Worm (Caenorhabditis elegans) whole organism, L1 larva: ENCODE measurements around the gene C16A11.5.

Experiments
- egl-27 ChIP-seq, 2 experiments: fragments of 150-350 bp in 1 of 2; sonication (generic microtip); optimal IDR thresholded peaks; 3 replicates each; lab custom pipeline; 2017 to 2018; ENCODE audit warnings: missing biosample characterization in 2 of 2, missing genetic modification characterization in 2 of 2, missing genetic modification reagents in 2 of 2
- grh-1 ChIP-seq: fragments of 200-800 bp; sonication (Bioruptor generic); IDR thresholded peaks from 2 replicates; pipeline ENCODE4 v1.3.6; 2022; ENCODE audit warnings: missing genetic modification reagents, missing genetic modification characterization, missing compliant biosample characterization
- lin-13 ChIP-seq: fragments of 150-350 bp; optimal IDR thresholded peaks from 2 replicates; lab custom pipeline; 2014; ENCODE audit warnings: missing biosample characterization, missing genetic modification reagents, missing genetic modification characterization
- lir-3 ChIP-seq: sonication (generic microtip); optimal IDR thresholded peaks from 2 replicates; lab custom pipeline; 2016; ENCODE audit warnings: mild to moderate bottlenecking, missing genetic modification characterization, moderate library complexity, missing compliant biosample characterization; ENCODE audit not compliant: poor library complexity
- nhr-11 ChIP-seq: fragments of 150-350 bp; optimal IDR thresholded peaks from 2 replicates; lab custom pipeline; 2014; ENCODE audit warnings: missing biosample characterization, missing genetic modification characterization
- nhr-12 ChIP-seq: sonication (generic microtip); optimal IDR thresholded peaks from 2 replicates; lab custom pipeline; 2017; ENCODE audit warnings: missing biosample characterization, missing genetic modification characterization
- nhr-47 ChIP-seq: sonication (generic microtip); optimal IDR thresholded peaks from 2 replicates; lab custom pipeline; 2016; ENCODE audit warnings: mild to moderate bottlenecking, missing genetic modification characterization, moderate library complexity, missing compliant biosample characterization
- nhr-71 ChIP-seq: sonication (generic microtip); optimal IDR thresholded peaks from 2 replicates; lab custom pipeline; 2016; ENCODE audit warnings: mild to moderate bottlenecking, missing genetic modification characterization, moderate library complexity, missing compliant biosample characterization
- nhr-76 ChIP-seq: sonication (generic microtip); optimal IDR thresholded peaks from 2 replicates; lab custom pipeline; 2017; ENCODE audit warnings: missing biosample characterization, missing genetic modification characterization
- sptf-1 ChIP-seq: fragments of 150-350 bp; optimal IDR thresholded peaks from 2 replicates; lab custom pipeline; 2014; ENCODE audit warnings: missing biosample characterization, missing genetic modification characterization
- unc-62 ChIP-seq: fragments of 150-350 bp; optimal IDR thresholded peaks from 2 replicates; lab custom pipeline; 2014; ENCODE audit warnings: missing biosample characterization, missing genetic modification reagents, missing genetic modification characterization

ce11 chrII:4194127-4194526, 29.0 kb upstream of the C16A11.5 start, which contains the start of gene mth-2:
- TF ChIP-seq nhr-76 (tag; lab: Kevin White, UChicago) (no peak), nhr-12 (tag; lab: Kevin White, UChicago) (no peak), nhr-71 (tag; lab: Kevin White, UChicago) (no peak), sptf-1 (tag; lab: Kevin White, UChicago) (no peak), lin-13 (GFP tag; lab: Kevin White, UChicago) (no peak), nhr-47 (tag; lab: Kevin White, UChicago) (no peak), nhr-11 (no peak), egl-27 (tag; optimal IDR thresholded peaks at IDR 0.05; lab: Kevin White, UChicago) (no peak), grh-1 (no peak), lir-3 (tag; lab: Kevin White, UChicago) (no peak), unc-62 (GFP tag; lab: Kevin White, UChicago) (no peak)
